Fruit fly (Drosophila melanogaster) whole organism, embryonic: ENCODE measurements around the gene CG9986.

ENCODE experiments used
- B-H1 ChIP-seq: fragments of 200-800 bp; sonication (Bioruptor generic); IDR thresholded peaks from 3 replicates; pipeline ENCODE4 v1.3.6; 2022; ENCODE audit warnings: missing biosample characterization, missing genetic modification characterization
- Bgb ChIP-seq: fragments of 200-800 bp; sonication (Bioruptor generic); IDR thresholded peaks from 2 replicates; pipeline ENCODE4 v1.3.6; 2022; ENCODE audit warnings: missing biosample characterization, missing genetic modification characterization; ENCODE audit not compliant: partially characterized antibody
- CG10209 ChIP-seq: fragments of 200-800 bp; sonication (Bioruptor generic); optimal IDR thresholded peaks from 3 replicates; lab custom pipeline; 2017; ENCODE audit warnings: missing biosample characterization, mild to moderate bottlenecking, missing genetic modification characterization, missing genetic modification reagents
- CG10462 ChIP-seq: fragments of 200-800 bp; sonication (Bioruptor generic); optimal IDR thresholded peaks from 2 replicates; lab custom pipeline; 2016; ENCODE audit warnings: missing biosample characterization, missing genetic modification characterization
- CG10959 ChIP-seq: fragments of 200-800 bp; sonication (Bioruptor generic); IDR thresholded peaks from 2 replicates; pipeline ENCODE4 v1.3.6; 2022; ENCODE audit warnings: missing biosample characterization, missing genetic modification characterization
- CG10979 ChIP-seq: fragments of 200-800 bp; sonication (Bioruptor generic); optimal IDR thresholded peaks from 2 replicates; lab custom pipeline; 2018; ENCODE audit warnings: missing biosample characterization, mild to moderate bottlenecking, missing genetic modification characterization, moderate library complexity
- CG11398 ChIP-seq: fragments of 200-800 bp; sonication (Bioruptor generic); optimal IDR thresholded peaks from 2 replicates; lab custom pipeline; 2016; ENCODE audit warnings: missing biosample characterization, missing genetic modification characterization
- CG11456 ChIP-seq: fragments of 200-800 bp; sonication (Bioruptor generic); IDR thresholded peaks from 3 replicates; pipeline ENCODE4 v1.3.6; 2022; ENCODE audit warnings: missing biosample characterization, missing genetic modification characterization
- CG13123 ChIP-seq: fragments of 200-800 bp; sonication (Bioruptor generic); optimal IDR thresholded peaks from 2 replicates; lab custom pipeline; 2016; ENCODE audit warnings: missing biosample characterization, missing genetic modification characterization
- CG14441 ChIP-seq: fragments of 200-800 bp; sonication (Bioruptor generic); IDR thresholded peaks from 2 replicates; pipeline ENCODE4 v1.3.6; 2022; ENCODE audit warnings: missing biosample characterization, missing genetic modification characterization
- CG2116 ChIP-seq: fragments of 200-800 bp; sonication (Bioruptor generic); optimal IDR thresholded peaks from 3 replicates; lab custom pipeline; 2018; ENCODE audit warnings: missing biosample characterization, mild to moderate bottlenecking, missing genetic modification characterization
- CG2120 ChIP-seq: fragments of 200-800 bp; sonication (Bioruptor generic); optimal IDR thresholded peaks from 3 replicates; lab custom pipeline; 2016; ENCODE audit warnings: missing biosample characterization, missing genetic modification characterization
- CG2712 ChIP-seq: fragments of 200-800 bp; optimal IDR thresholded peaks from 3 replicates; lab custom pipeline; 2019; ENCODE audit warnings: missing biosample characterization, mild to moderate bottlenecking, missing genetic modification characterization, moderate library complexity
- CG34224 ChIP-seq: fragments of 200-800 bp; sonication (Bioruptor generic); IDR thresholded peaks from 3 replicates; pipeline ENCODE4 v1.3.6; 2022; ENCODE audit warnings: missing biosample characterization, missing genetic modification characterization; ENCODE audit not compliant: partially characterized antibody
- CG34376 ChIP-seq: fragments of 200-800 bp; sonication (Bioruptor generic); optimal IDR thresholded peaks from 2 replicates; lab custom pipeline; 2018; ENCODE audit warnings: missing biosample characterization, mild to moderate bottlenecking, missing genetic modification characterization
- CG4282 ChIP-seq: fragments of 200-800 bp; sonication (Bioruptor generic); optimal IDR thresholded peaks from 2 replicates; lab custom pipeline; 2016; ENCODE audit warnings: missing biosample characterization, missing genetic modification characterization
- CG4730 ChIP-seq: fragments of 200-800 bp; sonication (Bioruptor generic); IDR thresholded peaks from 2 replicates; pipeline ENCODE4 v1.3.6; 2022; ENCODE audit warnings: missing biosample characterization, missing genetic modification characterization
- CG4820 ChIP-seq: fragments of 200-800 bp; sonication (Bioruptor generic); optimal IDR thresholded peaks from 3 replicates; lab custom pipeline; 2016; ENCODE audit warnings: missing biosample characterization, missing genetic modification characterization
- CG6689 ChIP-seq: fragments of 200-800 bp; sonication (Bioruptor generic); IDR thresholded peaks from 2 replicates; pipeline ENCODE4 v1.3.6; 2022; ENCODE audit warnings: missing biosample characterization, missing genetic modification characterization
- CG7928 ChIP-seq: fragments of 200-800 bp; sonication (Bioruptor generic); optimal IDR thresholded peaks from 2 replicates; lab custom pipeline; 2017; ENCODE audit warnings: missing biosample characterization, mild to moderate bottlenecking, missing genetic modification characterization
- CG8089 ChIP-seq: fragments of 200-800 bp; sonication (Bioruptor generic); optimal IDR thresholded peaks from 3 replicates; lab custom pipeline; 2016; ENCODE audit warnings: missing biosample characterization, missing genetic modification characterization
- Chrac-16 ChIP-seq: fragments of 200-800 bp; sonication (Bioruptor generic); optimal IDR thresholded peaks from 3 replicates; lab custom pipeline; 2016; ENCODE audit warnings: missing biosample characterization, missing genetic modification characterization
- Dip3 ChIP-seq: fragments of 200-800 bp; sonication (Bioruptor generic); optimal IDR thresholded peaks from 3 replicates; lab custom pipeline; 2016; ENCODE audit warnings: missing biosample characterization, missing genetic modification characterization
- Doc2 ChIP-seq: fragments of 200-800 bp; sonication (Bioruptor generic); IDR thresholded peaks from 2 replicates; pipeline ENCODE4 v1.3.6; 2022; ENCODE audit warnings: missing biosample characterization, missing genetic modification characterization
- E2f2 ChIP-seq: fragments of 200-800 bp; sonication (Bioruptor generic); IDR thresholded peaks from 2 replicates; pipeline ENCODE4 v1.3.6; 2022; ENCODE audit warnings: missing biosample characterization, missing genetic modification characterization
- HLH3B ChIP-seq: fragments of 200-800 bp; sonication (Bioruptor generic); IDR thresholded peaks from 2 replicates; pipeline ENCODE4 v1.3.6; 2022; ENCODE audit warnings: missing biosample characterization, missing genetic modification characterization
- HLH4C ChIP-seq: fragments of 200-800 bp; sonication (Bioruptor generic); IDR thresholded peaks from 3 replicates; pipeline ENCODE4 v1.3.6; 2022; ENCODE audit warnings: missing biosample characterization, missing genetic modification characterization; ENCODE audit not compliant: partially characterized antibody
- Jarid2 ChIP-seq: fragments of 200-800 bp; sonication (Bioruptor generic); optimal IDR thresholded peaks from 3 replicates; lab custom pipeline; 2017; ENCODE audit warnings: mild to moderate bottlenecking, missing biosample characterization, missing genetic modification reagents, missing genetic modification characterization
- Max ChIP-seq: fragments of 200-800 bp; sonication (Bioruptor generic); optimal IDR thresholded peaks from 2 replicates; lab custom pipeline; 2016; ENCODE audit warnings: missing biosample characterization, mild to moderate bottlenecking, missing genetic modification characterization
- Meics ChIP-seq: fragments of 200-800 bp; sonication (Bioruptor generic); optimal IDR thresholded peaks from 2 replicates; lab custom pipeline; 2017; ENCODE audit warnings: missing biosample characterization, mild to moderate bottlenecking, missing genetic modification characterization
- Poxn ChIP-seq: fragments of 200-800 bp; sonication (Bioruptor generic); IDR thresholded peaks from 2 replicates; pipeline ENCODE4 v1.3.6; 2022; ENCODE audit warnings: missing biosample characterization, missing genetic modification characterization
- Rx ChIP-seq: fragments of 200-800 bp; sonication (Bioruptor generic); IDR thresholded peaks from 2 replicates; pipeline ENCODE4 v1.3.6; 2022; ENCODE audit warnings: missing biosample characterization, missing genetic modification characterization
- Side ChIP-seq: fragments of 200-800 bp; sonication (Bioruptor generic); optimal IDR thresholded peaks from 2 replicates; lab custom pipeline; 2016; ENCODE audit warnings: missing biosample characterization, missing genetic modification characterization
- ase ChIP-seq: fragments of 200-800 bp; sonication (Bioruptor generic); IDR thresholded peaks from 3 replicates; pipeline ENCODE4 v1.3.6; 2022; ENCODE audit warnings: missing biosample characterization, missing genetic modification characterization
- ash1 ChIP-seq: fragments of 200-800 bp; sonication (Bioruptor generic); optimal IDR thresholded peaks from 2 replicates; lab custom pipeline; 2018; ENCODE audit warnings: missing biosample characterization, mild to moderate bottlenecking, missing genetic modification characterization
- dati ChIP-seq: fragments of 200-800 bp; sonication (Bioruptor generic); IDR thresholded peaks from 2 replicates; pipeline ENCODE4 v1.3.6; 2022; ENCODE audit warnings: missing biosample characterization, missing genetic modification characterization
- dpn ChIP-seq, 2 experiments: fragments of 200-800 bp; sonication (Bioruptor generic); optimal IDR thresholded peaks; 3 replicates each; lab custom pipeline; 2016; ENCODE audit warnings: missing biosample characterization in 2 of 2, missing genetic modification characterization in 2 of 2
- ftz-f1 ChIP-seq: fragments of 200-800 bp; sonication (Bioruptor generic); optimal IDR thresholded peaks from 2 replicates; lab custom pipeline; 2016; ENCODE audit warnings: missing biosample characterization, missing genetic modification characterization
- gce ChIP-seq: fragments of 200-800 bp; sonication (Bioruptor generic); IDR thresholded peaks from 3 replicates; pipeline ENCODE4 v1.3.6; 2022; ENCODE audit warnings: missing biosample characterization, missing genetic modification characterization
- gcm ChIP-seq: fragments of 200-800 bp; sonication (Bioruptor generic); optimal IDR thresholded peaks from 2 replicates; lab custom pipeline; 2019; ENCODE audit warnings: missing biosample characterization, mild to moderate bottlenecking, missing genetic modification characterization, moderate library complexity
- gcm2 ChIP-seq: fragments of 200-800 bp; sonication (Bioruptor generic); optimal IDR thresholded peaks from 2 replicates; lab custom pipeline; 2016; ENCODE audit warnings: missing biosample characterization, missing genetic modification characterization
- grau ChIP-seq: fragments of 200-800 bp; optimal IDR thresholded peaks from 3 replicates; lab custom pipeline; 2019; ENCODE audit warnings: missing biosample characterization, mild to moderate bottlenecking, missing genetic modification characterization, moderate library complexity
- maf-S ChIP-seq: fragments of 200-800 bp; sonication (Bioruptor generic); optimal IDR thresholded peaks from 2 replicates; lab custom pipeline; 2016; ENCODE audit warnings: missing biosample characterization, missing genetic modification characterization
- mirr ChIP-seq: fragments of 200-800 bp; sonication (Bioruptor generic); optimal IDR thresholded peaks from 3 replicates; lab custom pipeline; 2018; ENCODE audit warnings: missing biosample characterization, mild to moderate bottlenecking, missing genetic modification characterization
- mld ChIP-seq: fragments of 200-800 bp; sonication (Bioruptor generic); IDR thresholded peaks from 3 replicates; pipeline ENCODE4 v1.3.6; 2022; ENCODE audit warnings: missing biosample characterization, missing genetic modification characterization; ENCODE audit not compliant: partially characterized antibody
- nerfin-2 ChIP-seq: fragments of 200-800 bp; sonication (Bioruptor generic); IDR thresholded peaks from 2 replicates; pipeline ENCODE4 v1.3.6; 2022; ENCODE audit warnings: missing biosample characterization, missing genetic modification characterization; ENCODE audit not compliant: partially characterized antibody
- phol ChIP-seq: fragments of 200-800 bp; sonication (Bioruptor generic); optimal IDR thresholded peaks from 3 replicates; lab custom pipeline; 2018; ENCODE audit warnings: missing biosample characterization, mild to moderate bottlenecking, missing genetic modification characterization, moderate library complexity
- sisA ChIP-seq: fragments of 200-800 bp; sonication (Bioruptor generic); IDR thresholded peaks from 2 replicates; pipeline ENCODE4 v1.3.6; 2022; ENCODE audit warnings: missing biosample characterization, missing genetic modification characterization
- tup ChIP-seq: fragments of 200-800 bp; sonication (Bioruptor generic); optimal IDR thresholded peaks from 2 replicates; lab custom pipeline; 2016; ENCODE audit warnings: missing biosample characterization, mild to moderate bottlenecking, missing genetic modification characterization, moderate library complexity
- unpg ChIP-seq: fragments of 200-800 bp; sonication (Bioruptor generic); optimal IDR thresholded peaks from 3 replicates; lab custom pipeline; 2018; ENCODE audit warnings: missing biosample characterization, mild to moderate bottlenecking, missing genetic modification characterization, moderate library complexity
- vnd ChIP-seq: fragments of 200-800 bp; sonication (Bioruptor generic); IDR thresholded peaks from 3 replicates; pipeline ENCODE4 v1.3.6; 2022; ENCODE audit warnings: missing biosample characterization, missing genetic modification characterization; ENCODE audit not compliant: partially characterized antibody
- zfh2 ChIP-seq: fragments of 200-800 bp; sonication (Bioruptor generic); optimal IDR thresholded peaks from 2 replicates; lab custom pipeline; 2016; ENCODE audit warnings: missing biosample characterization, missing genetic modification characterization

Gene CG9986

dm6 chr3R:28556385-28556784, 49.5 kb upstream of the CG9986 start (continued):
- TF ChIP-seq CG7928 (GFP tag; lab: Kevin White, UChicago) (no peak), maf-S (GFP tag; lab: Kevin White, UChicago) (no peak), mld (no peak), Dip3 (no peak), CG10979 (tag; lab: Kevin White, UChicago) (no peak), unpg (GFP tag; lab: Kevin White, UChicago) (peak; percentile 12), Doc2 (GFP tag; lab: Robert Waterston, UW) (no peak), CG10462 (no peak), vnd (GFP tag; lab: Robert Waterston, UW) (no peak), dati (GFP tag; lab: Robert Waterston, UW) (no peak), ash1 (GFP tag; lab: Kevin White, UChicago) (no peak), CG14441 (GFP tag; lab: Robert Waterston, UW) (no peak), Chrac-16 (GFP tag; lab: Kevin White, UChicago) (no peak), Rx (GFP tag; lab: Robert Waterston, UW) (no peak), CG11398 (GFP tag; lab: Kevin White, UChicago) (no peak), tup (GFP tag; lab: Kevin White, UChicago) (no peak), Poxn (GFP tag; lab: Robert Waterston, UW) (no peak), CG4282 (no peak), B-H1 (no peak; the same call in 2 of the 3 replicates), phol (tag; lab: Kevin White, UChicago) (no peak), E2f2 (GFP tag; lab: Robert Waterston, UW) (peak; percentile 30; the same call in 1 of the 2 replicates), CG4820 (GFP tag; lab: Kevin White, UChicago) (no peak), HLH3B (GFP tag; lab: Robert Waterston, UW) (peak; percentile 14; the same call in 1 of the 2 replicates), grau (tag; lab: Kevin White, UChicago) (no peak), mirr (no peak), sisA (GFP tag; lab: Robert Waterston, UW) (no peak), gce (GFP tag; lab: Robert Waterston, UW) (no peak), CG13123 (GFP tag; lab: Kevin White, UChicago) (peak; percentile 42), CG2712 (no peak), Max (GFP tag; lab: Kevin White, UChicago) (no peak), gcm (GFP tag; lab: Kevin White, UChicago) (no peak), CG8089 (GFP tag; lab: Kevin White, UChicago) (no peak), Jarid2 (GFP tag; lab: Kevin White, UChicago) (no peak), ftz-f1 (GFP tag; lab: Kevin White, UChicago) (no peak), Meics (GFP tag; lab: Kevin White, UChicago) (peak; percentile 62), CG4730 (no peak), CG2120 (GFP tag; lab: Kevin White, UChicago) (peak; percentile 55), nerfin-2 (GFP tag; lab: Robert Waterston, UW) (no peak), Bgb (GFP tag; lab: Robert Waterston, UW) (no peak), Side (GFP tag; lab: Kevin White, UChicago) (no peak), gcm2 (GFP tag; lab: Kevin White, UChicago) (no peak), CG10959 (0 out of 2 replicates have a peak, but pooled peaks have one; percentile 32), CG34224 (GFP tag; lab: Robert Waterston, UW) (no peak), CG34376 (GFP tag; lab: Kevin White, UChicago) (no peak), ase (GFP tag; lab: Robert Waterston, UW) (no peak), dpn (GFP tag; optimal IDR thresholded peaks at IDR 0.05; lab: Kevin White, UChicago) (no peak), CG6689 (peak; percentile 37; the same call in 1 of the 2 replicates), CG11456 (0 out of 3 replicates have a peak, but pooled peaks have one; percentile 40), HLH4C (GFP tag; lab: Robert Waterston, UW) (no peak), CG2116 (GFP tag; lab: Kevin White, UChicago) (peak; percentile 5), CG10209 (peak; percentile 52), zfh2 (no peak)
